Worm (Caenorhabditis elegans): ENCODE data around the gene srh-78.
A peak's percentile ranks its signal among the peaks of the same experiment; 100 is the strongest.

The srh-78 gene

ce11 chrV:248636-249035 is 31.7 kb downstream of the srh-78 start:
- no peak for TF ChIP-seq Y55F3AM.14 (GFP tag; optimal IDR thresholded peaks at IDR 0.05)
- no peak for TF ChIP-seq lin-39 (tag; optimal IDR thresholded peaks at IDR 0.05)
- no peak for TF ChIP-seq elt-1 (tag; optimal IDR thresholded peaks at IDR 0.05)
- TF ChIP-seq egl-27 (tag; optimal IDR thresholded peaks at IDR 0.05), result no peak
- TF ChIP-seq nhr-10 (tag; optimal IDR thresholded peaks at IDR 0.05), result no peak
- TF ChIP-seq R02D3.7 (tag; optimal IDR thresholded peaks at IDR 0.05), result no peak
- TF ChIP-seq ztf-4 (tag; optimal IDR thresholded peaks at IDR 0.05), result no peak

ce11 chrV:251652-252051 is 34.7 kb downstream of the srh-78 start, which contains the start of gene oac-39:
oac-39 (minus strand) TSS chrV:251752.
- TF ChIP-seq unc-39 (tag; optimal IDR thresholded peaks at IDR 0.05), result no peak
- TF ChIP-seq ztf-4 (tag; optimal IDR thresholded peaks at IDR 0.05), result no peak
- no peak for TF ChIP-seq sem-4 (tag; optimal IDR thresholded peaks at IDR 0.05)
- no peak for TF ChIP-seq elt-3 (tag; optimal IDR thresholded peaks at IDR 0.05)
- TF ChIP-seq nhr-237 (tag; optimal IDR thresholded peaks at IDR 0.05), result no peak
- no peak for TF ChIP-seq C34F6.9 (tag; optimal IDR thresholded peaks at IDR 0.05)
- TF ChIP-seq nhr-25 (tag; optimal IDR thresholded peaks at IDR 0.05), result no peak
- TF ChIP-seq nhr-10 (tag; optimal IDR thresholded peaks at IDR 0.05), result no peak
- no peak for TF ChIP-seq ZK546.5 (tag; optimal IDR thresholded peaks at IDR 0.05)
- TF ChIP-seq skn-1 (tag; optimal IDR thresholded peaks at IDR 0.05), result no peak
- TF ChIP-seq egl-27 (tag; optimal IDR thresholded peaks at IDR 0.05), result no peak
- TF ChIP-seq elt-1 (tag; optimal IDR thresholded peaks at IDR 0.05), result no peak

ce11 chrV:254591-254990 is 37.6 kb downstream of the srh-78 start, which contains the start of gene str-121:
str-121 (minus strand) TSS chrV:254691.
- TF ChIP-seq blmp-1 (tag; optimal IDR thresholded peaks at IDR 0.05; ENCODE audit: insufficient read depth) (no peak), nhr-25 (tag; optimal IDR thresholded peaks at IDR 0.05) (no peak), ZK546.5 (tag; optimal IDR thresholded peaks at IDR 0.05) (no peak), unc-55 (GFP tag; optimal IDR thresholded peaks at IDR 0.05) (no peak)

DNA sequence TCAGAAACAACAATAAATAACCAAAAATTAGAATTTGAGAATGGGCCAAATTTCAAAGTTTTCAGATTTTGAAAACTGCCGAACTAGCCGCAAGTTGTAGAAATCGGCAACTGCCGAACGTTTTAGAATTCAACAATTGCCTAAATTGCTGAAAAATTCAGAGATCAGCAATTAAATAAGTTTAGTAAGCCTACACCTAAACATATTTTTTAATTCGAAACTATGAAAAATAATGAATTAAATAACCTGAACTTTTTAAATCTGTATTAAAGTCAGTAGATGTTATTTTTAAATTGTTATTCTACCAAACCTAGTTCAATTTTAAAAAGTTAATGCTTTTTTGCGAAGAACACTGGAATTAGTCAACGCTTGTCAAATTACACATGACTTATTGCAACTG is 41.8 kb downstream of the srh-78 start, which contains the start of gene nhr-204:
Gene nhr-204 (minus strand): TSS at position 101 of the 400 bp plus-strand sequence.
- TF ChIP-seq mab-5 (tag; optimal IDR thresholded peaks at IDR 0.05) (no peak), aly-2 (tag; optimal IDR thresholded peaks at IDR 0.05) (no peak), nhr-10 (tag; optimal IDR thresholded peaks at IDR 0.05) (no peak), skn-1 (tag; optimal IDR thresholded peaks at IDR 0.05) (no peak), nhr-11 (tag; optimal IDR thresholded peaks at IDR 0.05) (no peak)

DNA sequence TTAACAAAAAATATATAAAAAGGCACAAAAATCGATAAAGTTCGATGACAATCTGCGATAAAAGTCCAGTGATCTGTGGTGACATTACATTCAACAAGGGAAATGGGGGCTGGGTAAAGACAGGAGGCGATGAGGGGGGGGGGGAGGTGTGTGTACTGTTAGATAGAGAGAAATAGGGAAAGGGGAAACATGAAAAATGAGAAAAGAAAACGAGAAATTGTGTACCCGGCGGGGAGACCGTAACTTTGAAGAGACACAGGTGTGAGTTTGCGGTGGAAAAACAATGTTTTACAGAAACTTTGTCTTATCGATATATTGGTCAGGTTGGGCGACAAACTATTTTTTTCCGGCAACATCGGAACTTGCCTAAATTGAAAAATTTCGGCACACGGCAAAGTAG is 43.4 kb downstream of the srh-78 start:
- TF ChIP-seq ZK546.5 (tag; optimal IDR thresholded peaks at IDR 0.05), result no peak
- TF ChIP-seq gmeb-1 (tag; optimal IDR thresholded peaks at IDR 0.05), result peak; percentile 36

- TF ChIP-seq mdl-1 (tag; optimal IDR thresholded peaks at IDR 0.05) (peak in 1 of 2 experiments; percentile 52), R02D3.7 (tag; optimal IDR thresholded peaks at IDR 0.05) (peak; percentile 51)
Measured at ce11 chrV:265062-265963, 48.4 kb downstream of the srh-78 start.

DNA sequence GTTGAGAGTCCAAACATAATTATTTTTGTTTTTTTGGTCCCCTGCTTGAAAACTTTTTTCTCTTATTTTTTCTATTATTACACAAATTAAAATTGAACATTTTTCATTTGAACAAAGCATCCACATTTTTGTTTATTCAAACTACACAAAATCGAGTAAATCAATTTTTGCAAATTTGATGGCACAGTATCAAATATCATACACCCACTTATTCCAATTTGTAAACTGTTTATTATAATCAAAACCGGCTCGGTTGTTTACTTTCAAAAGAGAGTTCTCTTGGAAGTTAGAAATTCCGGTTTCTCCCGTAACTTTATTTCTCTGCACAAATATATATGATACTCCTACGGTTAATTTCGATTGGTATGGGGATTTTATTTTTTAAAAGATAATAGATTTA is 51.1 kb downstream of the srh-78 start, which contains the start of gene lgc-26:
Gene lgc-26 (plus strand): TSS at position 301 of the 400 bp plus-strand sequence.
- TF ChIP-seq mbf-1 (tag; optimal IDR thresholded peaks at IDR 0.05), result no peak
- TF ChIP-seq gmeb-1 (tag; optimal IDR thresholded peaks at IDR 0.05), result no peak
- TF ChIP-seq egl-27 (tag; optimal IDR thresholded peaks at IDR 0.05), result no peak
- no peak for TF ChIP-seq unc-62 (GFP tag; optimal IDR thresholded peaks at IDR 0.05)
- no peak for TF ChIP-seq zag-1 (tag; optimal IDR thresholded peaks at IDR 0.05)
- no peak for TF ChIP-seq mdl-1 (tag; optimal IDR thresholded peaks at IDR 0.05)
- no peak for TF ChIP-seq skn-1 (tag; optimal IDR thresholded peaks at IDR 0.05)
- TF ChIP-seq F13H6.1 (tag; optimal IDR thresholded peaks at IDR 0.05), result no peak
- no peak for TF ChIP-seq R02D3.7 (tag; optimal IDR thresholded peaks at IDR 0.05)
- no peak for TF ChIP-seq sma-9 (GFP tag; optimal IDR thresholded peaks at IDR 0.05)
- TF ChIP-seq sma-9 (tag; optimal IDR thresholded peaks at IDR 0.05), result no peak
- TF ChIP-seq lsy-2 (tag; optimal IDR thresholded peaks at IDR 0.05), result no peak
- no peak for TF ChIP-seq sma-3 (GFP tag; optimal IDR thresholded peaks at IDR 0.05)
- no peak for TF ChIP-seq ceh-82 (tag; optimal IDR thresholded peaks at IDR 0.05)
- TF ChIP-seq nhr-129 (tag; optimal IDR thresholded peaks at IDR 0.05), result no peak
- TF ChIP-seq nhr-25 (tag; optimal IDR thresholded peaks at IDR 0.05), result no peak
